Worm (Caenorhabditis elegans): ENCODE measurements around the gene ugt-41.

DNA sequence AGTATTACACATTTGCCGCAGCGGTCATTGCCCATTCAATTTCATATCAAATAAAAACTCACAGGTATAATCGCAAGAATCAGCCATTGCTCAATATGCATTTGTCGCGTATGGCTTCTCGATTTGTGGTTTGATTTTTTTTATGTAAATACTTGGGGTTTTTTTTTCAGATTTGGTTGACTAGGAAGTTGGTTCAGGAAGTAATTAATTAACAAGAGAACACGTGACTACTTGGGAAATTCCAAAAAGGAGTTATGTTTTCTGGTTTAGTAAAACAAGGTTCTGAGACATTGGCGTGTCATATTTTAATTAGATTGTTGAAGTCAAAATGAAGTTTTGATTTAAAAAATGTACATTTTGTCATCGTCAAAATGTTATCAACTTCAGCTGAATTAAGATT lies 32.4 kb downstream of the ugt-41 start, which contains the start of gene srx-36:
- TF ChIP-seq ceh-36 (tag; optimal IDR thresholded peaks at IDR 0.05), result no peak
- TF ChIP-seq flt-1 (GFP tag; IDR thresholded peaks at IDR 0.05), result no peak
- TF ChIP-seq hmg-4 (GFP tag; optimal IDR thresholded peaks at IDR 0.05), result no peak
- TF ChIP-seq ama-1 (optimal IDR thresholded peaks at IDR 0.05), result no peak
- no peak for TF ChIP-seq tbx-11 (GFP tag; IDR thresholded peaks at IDR 0.05)
- no peak for TF ChIP-seq pes-1 (GFP tag; IDR thresholded peaks at IDR 0.05)
